Fruit fly (Drosophila melanogaster): Measurements from ENCODE around the gene Eig71Ei.

The Eig71Ei gene

DNA sequence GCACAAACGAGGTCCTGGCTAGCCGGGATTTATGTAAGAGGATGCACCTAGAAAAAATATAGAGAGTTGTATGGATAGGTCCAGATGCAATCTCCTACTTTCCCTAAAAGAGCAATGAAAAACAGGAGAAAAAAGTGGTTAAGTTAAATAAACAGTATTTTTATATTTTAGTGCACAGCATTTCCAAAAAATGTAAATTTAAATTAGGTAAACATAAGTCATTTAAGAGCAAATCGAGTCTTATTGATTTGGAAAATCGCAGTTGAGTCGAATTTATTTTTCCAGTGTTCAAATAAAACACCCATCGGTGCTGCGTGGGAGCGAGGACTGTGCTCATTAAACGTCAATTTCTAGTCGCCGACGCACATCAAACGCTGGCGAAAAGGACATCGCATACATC lies 6.2 kb downstream of the Eig71Ei start:
- no peak for TF ChIP-seq CG17801 (GFP tag; optimal IDR thresholded peaks at IDR 0.05; ENCODE audit: partially characterized antibody)

DNA sequence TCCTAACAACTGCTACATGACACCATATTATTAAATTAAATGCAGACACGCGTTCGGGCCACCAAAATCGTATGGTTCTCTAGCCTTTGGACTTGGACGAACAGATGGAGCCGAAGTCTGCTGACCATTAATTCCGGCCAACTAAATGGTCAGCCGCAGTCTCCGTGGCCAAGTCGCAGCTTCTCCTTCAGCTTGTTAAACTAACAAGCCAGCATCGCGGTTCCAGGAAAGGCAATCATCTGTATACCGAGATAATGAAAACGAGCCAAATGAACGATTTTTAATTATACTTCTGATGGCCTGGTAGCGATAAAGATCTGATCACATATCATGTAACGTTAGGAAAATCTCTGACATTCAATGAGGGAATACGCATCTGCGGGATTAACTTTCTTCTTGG lies 10.4 kb downstream of the Eig71Ei start:
- no peak for TF ChIP-seq CG17801 (GFP tag; optimal IDR thresholded peaks at IDR 0.05; ENCODE audit: partially characterized antibody)

DNA sequence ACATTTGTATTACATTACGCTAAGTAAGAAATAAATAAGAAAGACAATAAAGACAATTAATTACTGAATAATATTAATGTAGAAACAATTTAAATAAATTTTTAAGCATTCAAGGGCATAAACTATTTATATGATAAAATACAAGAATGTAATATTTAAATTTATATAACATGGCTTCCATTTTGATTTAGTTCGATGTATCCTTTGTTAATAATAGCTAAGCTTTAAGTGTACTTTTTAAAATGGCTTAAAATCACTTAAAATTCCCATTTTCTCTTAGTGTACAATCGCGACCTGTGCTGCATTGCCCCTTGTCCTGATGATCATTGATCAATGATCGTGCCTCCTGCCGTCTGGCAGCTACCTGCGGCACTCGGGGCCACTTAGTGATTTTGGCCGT lies 10.9 kb downstream of the Eig71Ei start:
- TF ChIP-seq CG17801 (GFP tag; optimal IDR thresholded peaks at IDR 0.05; ENCODE audit: partially characterized antibody), result no peak

DNA sequence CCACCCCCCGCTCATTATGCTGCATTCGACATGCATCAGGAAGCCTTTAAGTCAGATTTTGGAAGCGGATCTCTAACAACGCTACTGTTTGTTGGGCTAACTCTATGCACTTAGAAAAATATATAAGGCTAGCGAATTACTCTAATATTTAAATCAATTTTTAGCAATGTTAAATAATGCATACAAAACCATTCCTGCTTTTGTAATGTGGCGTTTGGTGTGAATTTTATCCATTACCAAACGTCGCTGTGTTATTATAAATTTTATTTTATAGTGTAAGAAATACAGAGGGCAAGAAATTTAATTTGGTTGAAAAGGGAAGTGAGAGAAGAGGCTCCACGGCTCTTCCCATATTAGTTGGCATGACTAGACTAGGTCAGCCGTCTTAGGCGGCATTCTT lies 13.3 kb downstream of the Eig71Ei start:
- no peak for TF ChIP-seq CG17801 (GFP tag; optimal IDR thresholded peaks at IDR 0.05; ENCODE audit: partially characterized antibody)

DNA sequence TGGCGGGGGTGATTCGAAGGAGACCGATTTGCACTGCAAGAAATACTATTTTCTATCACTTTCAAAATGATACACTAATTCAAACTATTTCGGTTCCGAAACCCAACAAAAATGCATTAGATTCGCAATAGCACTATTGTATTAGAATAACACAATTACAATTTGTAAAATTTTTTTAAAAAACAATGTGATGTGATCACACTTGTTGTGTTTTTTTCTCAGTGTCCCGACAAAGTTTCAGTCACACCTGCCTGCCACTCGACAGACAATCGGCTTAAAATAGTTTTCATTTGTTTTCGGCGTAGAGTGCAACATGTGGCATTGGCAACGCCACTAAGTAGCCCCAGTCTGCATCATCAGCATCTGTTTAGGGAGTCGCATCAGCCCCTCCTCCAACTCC lies 15.6 kb downstream of the Eig71Ei start:
- no peak for TF ChIP-seq CG17801 (GFP tag; optimal IDR thresholded peaks at IDR 0.05; ENCODE audit: partially characterized antibody)

DNA sequence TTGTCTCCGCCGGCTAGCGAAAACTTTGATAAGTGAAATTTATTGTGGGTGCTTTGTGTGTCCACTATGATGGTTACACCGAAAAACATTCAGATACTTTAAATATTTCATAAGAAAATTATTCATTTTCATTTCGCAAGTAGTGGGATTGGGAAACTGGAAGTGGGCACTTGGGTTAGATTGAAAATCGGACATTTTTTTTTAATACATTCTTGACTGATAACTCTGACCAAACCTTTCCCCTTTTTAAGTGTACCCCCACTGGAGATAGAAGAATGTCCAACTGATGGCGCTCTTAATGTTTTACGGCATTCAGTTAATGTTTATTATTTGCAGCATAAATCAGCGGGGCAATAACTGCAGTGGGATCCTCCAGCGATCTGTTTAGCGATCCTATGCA lies 18.2 kb downstream of the Eig71Ei start:
- TF ChIP-seq CG17801 (GFP tag; optimal IDR thresholded peaks at IDR 0.05; ENCODE audit: partially characterized antibody), result no peak

DNA sequence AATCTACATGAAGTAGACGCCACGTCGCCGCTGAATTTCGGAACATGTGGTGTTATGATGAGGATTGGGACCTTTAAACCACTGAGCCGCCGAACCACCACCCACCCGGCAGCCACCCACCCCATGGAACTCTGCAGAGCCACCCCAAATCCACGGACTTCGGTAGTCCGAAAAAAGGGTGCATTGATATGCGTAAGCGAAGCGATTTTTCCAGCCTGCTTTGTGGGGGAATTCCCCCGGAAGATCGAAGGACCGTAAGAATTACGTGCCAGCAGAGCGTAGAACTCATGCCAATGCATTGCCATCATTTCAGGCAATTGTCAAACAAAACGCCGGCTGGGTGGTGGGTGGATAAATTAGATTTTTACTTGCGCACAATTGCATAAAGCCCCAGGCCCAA lies 18.8 kb downstream of the Eig71Ei start:
- TF ChIP-seq CG17801 (GFP tag; optimal IDR thresholded peaks at IDR 0.05; ENCODE audit: partially characterized antibody), result no peak

DNA sequence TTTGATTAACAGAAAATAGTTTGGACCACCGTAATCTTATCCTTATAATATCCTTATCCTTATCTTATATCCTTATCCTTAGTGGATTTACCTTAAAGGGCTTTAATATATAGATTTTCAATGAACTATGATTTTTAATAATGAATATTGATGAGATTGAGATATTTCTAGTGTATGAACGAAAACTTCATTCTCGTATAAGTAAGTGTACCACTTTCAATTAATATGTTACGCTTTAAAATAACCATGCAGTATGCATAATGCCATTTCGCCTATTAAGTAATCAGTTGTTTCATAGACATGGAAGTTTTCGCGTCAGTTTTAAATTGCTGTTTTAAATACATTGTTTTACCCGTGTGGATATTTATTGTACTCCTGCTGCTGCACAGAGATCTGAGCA lies 19.9 kb downstream of the Eig71Ei start, which contains the start of gene CG7304:
Gene CG7304 (plus strand): TSS at position 301 of the 400 bp plus-strand sequence.
- no peak for TF ChIP-seq CG17801 (GFP tag; optimal IDR thresholded peaks at IDR 0.05; ENCODE audit: partially characterized antibody)

DNA sequence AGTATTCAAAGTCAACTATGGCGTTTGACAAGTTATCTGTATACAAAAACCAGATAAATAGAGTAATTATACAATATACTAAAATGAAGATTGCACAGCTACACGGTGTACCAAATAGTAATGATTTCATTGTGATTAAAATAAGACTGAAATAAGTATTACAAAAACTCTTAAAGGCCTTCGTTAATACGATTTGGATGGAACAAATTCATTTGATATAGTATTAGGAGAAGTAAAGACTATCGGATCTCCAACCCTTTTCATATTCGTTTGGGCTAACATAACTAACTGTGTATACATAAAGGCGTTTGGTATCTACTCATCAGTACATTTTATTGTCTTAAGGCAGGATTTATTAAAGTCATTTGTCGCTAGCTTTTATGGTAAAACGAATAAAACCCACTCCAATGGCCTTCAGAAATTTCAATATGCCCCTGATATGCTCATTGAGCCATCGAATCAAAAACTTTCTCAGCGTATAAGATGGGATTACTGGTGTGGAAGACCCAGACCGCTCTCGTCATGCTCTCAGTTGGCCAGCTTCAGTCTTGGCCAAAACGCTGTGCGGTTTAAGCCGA lies 23.9 kb downstream of the Eig71Ei start, which contains the start of the genes CG7579 and Pgant8:
Gene CG7579 (minus strand): TSS at position 101 of the 578 bp plus-strand sequence.
Gene Pgant8 (plus strand): TSS at position 528 of the 578 bp plus-strand sequence.
- TF ChIP-seq CG17801 (GFP tag; optimal IDR thresholded peaks at IDR 0.05; ENCODE audit: partially characterized antibody), result no peak

DNA sequence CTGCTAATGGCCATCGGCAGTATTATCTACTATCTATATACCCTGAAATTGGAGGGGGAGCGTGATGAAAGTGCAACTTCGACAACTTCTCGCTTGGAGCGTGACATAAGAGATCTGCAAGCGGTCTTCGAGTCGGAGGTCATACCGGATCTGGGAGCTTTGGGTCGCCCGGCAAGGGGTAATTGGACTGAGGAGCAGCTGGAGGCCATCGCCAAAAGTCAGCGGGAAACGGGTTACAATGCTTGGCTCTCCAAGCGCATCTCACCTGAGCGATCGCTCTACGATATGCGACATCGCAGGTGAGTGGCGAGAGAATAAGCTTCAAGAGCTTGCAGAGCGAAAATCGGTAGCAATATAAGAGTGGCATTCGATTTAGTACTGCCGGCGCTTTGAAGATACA lies 24.5 kb downstream of the Eig71Ei start:
- TF ChIP-seq CG17801 (GFP tag; optimal IDR thresholded peaks at IDR 0.05; ENCODE audit: partially characterized antibody), result no peak

DNA sequence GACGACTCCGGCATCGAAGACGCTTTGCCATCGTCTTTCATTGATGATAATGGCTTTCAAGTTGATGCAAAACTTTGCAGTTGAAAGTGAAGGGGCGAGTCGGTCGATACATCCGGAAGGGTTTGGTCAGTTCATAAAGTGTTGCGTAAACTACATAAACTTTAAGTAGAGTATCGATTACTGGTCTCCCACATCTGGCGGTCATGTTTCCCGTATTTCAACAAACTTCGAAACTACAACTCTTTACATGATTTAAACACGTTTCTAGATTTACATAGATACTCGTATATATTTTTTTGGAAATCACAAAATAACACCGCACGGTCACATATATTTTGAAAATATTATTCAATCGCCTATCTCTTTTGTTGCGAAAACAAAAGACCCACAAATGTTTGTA lies 28.3 kb downstream of the Eig71Ei start, which contains the start of gene CG34452:
Gene CG34452 (minus strand): TSS at position 101 of the 400 bp plus-strand sequence.
- no peak for TF ChIP-seq CG17801 (GFP tag; optimal IDR thresholded peaks at IDR 0.05; ENCODE audit: partially characterized antibody)

DNA sequence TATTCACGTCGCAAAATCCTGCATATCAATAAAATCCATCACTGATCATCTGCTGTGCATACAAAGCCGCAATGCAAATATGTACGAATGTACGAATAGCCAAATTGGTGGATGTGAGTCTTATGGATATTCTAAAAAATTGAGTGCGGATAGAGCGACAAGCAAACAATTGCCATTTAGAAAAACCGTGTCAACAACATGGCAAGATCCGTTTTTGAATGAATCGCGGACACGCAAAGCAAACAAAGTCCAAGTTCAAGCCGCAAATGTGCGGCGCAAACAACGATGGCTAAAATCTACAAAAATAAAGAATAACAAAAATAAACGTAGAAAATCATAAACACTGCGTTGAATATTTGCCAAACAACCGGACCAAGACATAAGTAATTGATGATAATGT lies 30.0 kb downstream of the Eig71Ei start:
- no peak for TF ChIP-seq CG17801 (GFP tag; optimal IDR thresholded peaks at IDR 0.05; ENCODE audit: partially characterized antibody)

DNA sequence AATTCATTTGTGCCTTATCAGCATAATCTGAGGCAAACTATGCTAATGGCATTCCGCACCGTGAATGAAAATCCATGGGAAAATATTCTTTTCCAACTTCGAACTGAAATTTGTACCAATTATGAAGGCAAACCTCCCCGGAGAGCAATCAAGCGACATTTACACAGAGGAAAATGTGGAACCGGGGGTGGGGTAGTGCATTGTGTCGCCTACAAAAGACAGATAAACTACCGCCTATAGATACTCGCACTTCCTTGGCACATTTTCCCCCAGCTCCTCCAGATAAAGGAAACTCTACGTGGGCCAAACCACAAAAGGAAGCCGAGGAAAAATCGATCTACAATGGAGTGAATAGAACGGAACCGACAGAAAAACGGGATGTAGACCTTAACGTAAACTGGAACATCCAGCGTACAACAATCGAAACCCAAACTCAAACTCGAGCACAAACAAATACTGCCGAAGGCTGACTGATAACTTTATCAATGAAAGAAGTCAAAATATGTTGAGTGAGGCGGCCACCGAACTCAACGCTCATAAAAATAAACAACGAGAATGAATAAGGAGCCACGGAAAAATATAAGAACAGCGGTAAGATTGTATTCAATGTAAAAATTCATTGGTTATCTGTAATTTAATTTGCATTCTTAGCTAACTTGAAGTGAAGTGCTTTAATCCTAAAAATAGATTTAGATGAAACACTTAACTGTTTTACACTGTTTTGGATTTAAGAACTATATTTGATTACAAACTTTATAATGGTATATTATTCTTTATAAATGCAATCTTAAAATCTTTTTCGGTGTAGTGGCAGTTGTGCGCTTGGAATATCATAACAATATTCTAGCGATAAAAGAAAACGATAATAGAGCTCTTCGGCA lies 31.4 kb downstream of the Eig71Ei start:
- TF ChIP-seq CG17801 (GFP tag; optimal IDR thresholded peaks at IDR 0.05; ENCODE audit: partially characterized antibody), result no peak

DNA sequence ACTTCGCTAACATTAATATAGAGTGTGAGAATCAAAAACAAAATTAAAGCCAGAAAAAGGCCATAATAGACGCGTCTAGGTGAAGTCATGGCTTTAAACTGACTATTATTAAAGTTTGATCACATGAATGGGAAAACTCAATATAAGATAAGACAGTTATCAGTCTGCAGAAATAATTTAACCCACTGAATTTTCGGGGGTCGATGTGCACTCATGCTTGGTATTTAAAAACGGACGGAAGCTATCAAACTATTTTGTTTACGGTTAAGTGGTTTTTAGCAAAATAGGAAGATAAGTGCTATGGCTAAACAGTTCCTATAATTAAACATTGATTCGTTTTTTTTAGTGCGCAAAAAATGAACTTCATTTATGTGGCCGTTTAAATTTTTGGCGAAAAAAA lies 32.5 kb downstream of the Eig71Ei start, which contains the start of gene CG34451:
Gene CG34451 (minus strand): TSS at position 101 of the 400 bp plus-strand sequence.
- no peak for TF ChIP-seq CG17801 (GFP tag; optimal IDR thresholded peaks at IDR 0.05; ENCODE audit: partially characterized antibody)

DNA sequence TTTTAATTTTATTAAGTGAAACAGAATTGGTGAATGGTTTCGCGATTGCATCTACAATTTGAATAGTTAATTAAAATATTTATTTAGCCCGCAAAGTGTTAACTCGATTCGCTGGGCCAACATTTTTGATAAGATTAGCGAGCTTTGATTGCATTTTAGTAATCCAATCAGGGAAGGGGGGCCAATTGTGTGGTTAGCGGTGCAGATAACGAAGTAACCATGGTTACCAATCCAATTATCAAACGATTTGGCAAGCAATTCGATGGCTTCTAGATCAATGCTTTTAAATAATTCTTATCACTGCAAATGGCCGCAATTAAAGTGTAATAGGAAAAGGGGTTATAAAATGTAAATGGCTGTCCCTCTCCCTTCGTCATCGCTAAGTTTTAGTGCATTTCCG lies 32.9 kb downstream of the Eig71Ei start:
- TF ChIP-seq CG17801 (GFP tag; optimal IDR thresholded peaks at IDR 0.05; ENCODE audit: partially characterized antibody), result no peak
